Worm (Caenorhabditis elegans): ENCODE measurements around the gene prdh-1.

Gene prdh-1

DNA sequence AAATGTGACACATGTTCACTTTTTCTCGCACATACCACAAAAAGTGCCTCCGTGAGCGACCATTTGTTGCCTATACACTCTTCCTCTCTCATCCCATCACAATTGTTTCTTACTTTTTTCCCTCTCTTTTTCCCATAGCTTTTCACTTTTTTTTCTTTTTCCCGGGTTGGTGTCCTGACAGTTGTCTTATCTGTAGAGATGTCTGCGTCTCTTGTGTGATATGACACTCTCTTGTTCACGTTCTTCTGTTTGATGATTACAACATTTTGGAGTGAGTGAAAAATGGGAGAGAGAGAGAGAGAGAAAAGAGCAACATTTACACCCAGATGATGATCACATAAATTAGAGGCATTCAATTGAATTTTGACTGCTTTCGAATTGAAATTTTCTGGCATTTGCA, 50.1 kb downstream of the prdh-1 start (continued):
- TF ChIP-seq lin-39 (tag; optimal IDR thresholded peaks at IDR 0.05), result peak; percentile 11
- TF ChIP-seq elt-3 (tag; optimal IDR thresholded peaks at IDR 0.05), result no peak
- TF ChIP-seq lsy-2 (tag; optimal IDR thresholded peaks at IDR 0.05), result peak; percentile 53 to 81
- peak; percentile 98 for TF ChIP-seq blmp-1 (tag; optimal IDR thresholded peaks at IDR 0.05)
- TF ChIP-seq pqm-1 (tag; optimal IDR thresholded peaks at IDR 0.05), result peak; percentile 29

DNA sequence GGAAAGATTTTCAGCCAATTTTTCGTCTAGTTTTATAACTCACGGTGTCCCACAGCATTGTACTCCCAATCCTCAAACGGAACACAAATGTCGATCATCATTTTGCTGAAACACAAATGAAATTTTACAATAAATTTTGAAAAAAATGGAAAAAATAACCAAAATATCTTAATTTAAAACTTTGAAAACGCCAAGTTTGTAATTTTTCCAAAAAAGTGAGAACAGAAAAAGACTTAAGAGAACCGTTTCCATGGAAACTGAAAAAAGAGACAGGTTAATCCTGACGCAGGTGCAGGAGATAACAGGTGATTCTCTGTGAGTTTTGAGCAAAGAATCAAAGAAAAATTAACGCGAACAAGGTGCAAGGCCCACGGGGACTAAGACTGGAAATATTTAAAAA, 55.6 kb downstream of the prdh-1 start, which contains the start of gene Y45F10D.15:
Gene Y45F10D.15, minus strand, starts transcription at position 101 of the 400 bp plus-strand sequence.
- TF ChIP-seq fkh-10 (GFP tag; optimal IDR thresholded peaks at IDR 0.05), result no peak
- TF ChIP-seq aha-1 (tag; optimal IDR thresholded peaks at IDR 0.05), result no peak
- TF ChIP-seq ama-1 (optimal IDR thresholded peaks at IDR 0.05), result no peak
- no peak for TF ChIP-seq lin-13 (GFP tag; optimal IDR thresholded peaks at IDR 0.05)
- no peak for TF ChIP-seq lsy-2 (tag; optimal IDR thresholded peaks at IDR 0.05)
- no peak for TF ChIP-seq fos-1 (tag; optimal IDR thresholded peaks at IDR 0.05)
- no peak for TF ChIP-seq nhr-237 (tag; optimal IDR thresholded peaks at IDR 0.05)
- TF ChIP-seq fkh-8 (tag; optimal IDR thresholded peaks at IDR 0.05), result no peak
- TF ChIP-seq mdl-1 (tag; optimal IDR thresholded peaks at IDR 0.05), result no peak
- no peak for TF ChIP-seq efl-1 (optimal IDR thresholded peaks at IDR 0.05)
- no peak for TF ChIP-seq efl-1 (GFP tag; optimal IDR thresholded peaks at IDR 0.05 in 1 of 2)
- no peak for TF ChIP-seq swsn-7 (tag; optimal IDR thresholded peaks at IDR 0.05)
- no peak for TF ChIP-seq C16A3.4 (tag; optimal IDR thresholded peaks at IDR 0.05)
- TF ChIP-seq unc-30 (tag; optimal IDR thresholded peaks at IDR 0.05), result no peak
- TF ChIP-seq unc-62 (GFP tag; optimal IDR thresholded peaks at IDR 0.05), result no peak
- no peak for TF ChIP-seq elt-3 (tag; optimal IDR thresholded peaks at IDR 0.05)
- TF ChIP-seq lir-3 (tag; optimal IDR thresholded peaks at IDR 0.05; ENCODE audit: poor library complexity), result no peak
- no peak for TF ChIP-seq tlp-1 (tag; optimal IDR thresholded peaks at IDR 0.05)
